Worm (Caenorhabditis elegans) whole organism, young adult: ENCODE data around the gene H43E16.1.

Experiments used
- akir-1 ChIP-seq: fragments of 200-800 bp; sonication (Bioruptor generic); optimal IDR thresholded peaks from 2 replicates; lab custom pipeline; 2018; ENCODE audit warnings: mild to moderate bottlenecking, missing genetic modification characterization, moderate library complexity, missing compliant biosample characterization
- athp-1 ChIP-seq: sonication (generic microtip); optimal IDR thresholded peaks from 2 replicates; lab custom pipeline; 2017; ENCODE audit warnings: mild to moderate bottlenecking, missing genetic modification characterization, missing compliant biosample characterization
- ceh-27 ChIP-seq: fragments of 200-800 bp; sonication (Bioruptor generic); optimal IDR thresholded peaks from 2 replicates; lab custom pipeline; 2018; ENCODE audit warnings: mild to moderate bottlenecking, missing genetic modification characterization, moderate library complexity, missing compliant biosample characterization
- efl-1 ChIP-seq: fragments of 150-350 bp; optimal IDR thresholded peaks from 2 replicates; lab custom pipeline; 2014; ENCODE audit warnings: missing biosample characterization, missing genetic modification reagents, missing genetic modification characterization
- him-1 ChIP-seq: sonication (generic microtip); optimal IDR thresholded peaks from 2 replicates; lab custom pipeline; 2016; ENCODE audit warnings: missing genotype, missing genetic modification reagents, missing genetic modification characterization, missing compliant biosample characterization
- mcd-1 ChIP-seq: fragments of 200-800 bp; sonication (Bioruptor generic); IDR thresholded peaks from 2 replicates; pipeline ENCODE4 v1.3.6; 2022; ENCODE audit warnings: missing genetic modification reagents, missing genetic modification characterization, missing compliant biosample characterization
- pha-4 ChIP-seq: fragments of 150-350 bp; sonication (generic microtip); optimal IDR thresholded peaks from 2 replicates; lab custom pipeline; 2014; ENCODE audit warnings: missing biosample characterization, missing genetic modification reagents, missing genetic modification characterization
- snpc-1.1 ChIP-seq: sonication (generic microtip); optimal IDR thresholded peaks from 2 replicates; lab custom pipeline; 2017; ENCODE audit warnings: missing genetic modification characterization, mild to moderate bottlenecking, missing compliant biosample characterization, antibody characterized with exemption, moderate library complexity, missing genotype, missing genetic modification reagents; ENCODE audit not compliant: insufficient read depth
- snpc-4 ChIP-seq, 5 experiments: fragments of 150-350 bp in 1 of 5; sonication (generic microtip) in 4 of 5; optimal IDR thresholded peaks; 2 replicates each; lab custom pipeline; 2014 to 2018; ENCODE audit warnings: missing genetic modification characterization in 5 of 5, missing biosample characterization in 3 of 5, antibody characterized with exemption in 2 of 5, mild to moderate bottlenecking in 2 of 5, missing compliant biosample characterization in 2 of 5, missing genotype in 2 of 5, moderate library complexity in 2 of 5, missing genetic modification reagents in 1 of 5
- tbp1 ChIP-seq: fragments of 200-800 bp; sonication (Bioruptor generic); optimal IDR thresholded peaks from 2 replicates; lab custom pipeline; 2018; ENCODE audit warnings: mild to moderate bottlenecking, missing genetic modification characterization, missing compliant biosample characterization

ce11 chrII:6668496-6668895 is 5.6 kb upstream of the H43E16.1 start:
- TF ChIP-seq athp-1 (tag; lab: Kevin White, UChicago) (no peak), him-1 (tag; lab: Kevin White, UChicago) (no peak), akir-1 (GFP tag; lab: Kevin White, UChicago) (no peak), mcd-1 (GFP tag; lab: Robert Waterston, UW) (no peak), ceh-27 (GFP tag; lab: Kevin White, UChicago) (no peak), pha-4 (tag; lab: Kevin White, UChicago) (no peak), tbp1 (GFP tag; lab: Kevin White, UChicago) (no peak), snpc-4 (GFP tag; optimal IDR thresholded peaks at IDR 0.05; lab: Kevin White, UChicago) (no peak), snpc-4 (tag; optimal IDR thresholded peaks at IDR 0.05; lab: Kevin White, UChicago) (no peak), efl-1 (GFP tag; lab: Kevin White, UChicago) (no peak), snpc-1.1 (tag; lab: Kevin White, UChicago) (no peak)
